Fruit fly (Drosophila melanogaster) whole organism, embryonic: ENCODE results near the gene Eo.

Experiments used
- Ada2b ChIP-seq: fragments of 200-800 bp; sonication (Bioruptor generic); IDR thresholded peaks from 2 replicates; pipeline ENCODE4 v1.3.6; 2022; ENCODE audit warnings: missing biosample characterization, missing genetic modification characterization
- Asciz ChIP-seq: fragments of 200-800 bp; sonication (Bioruptor generic); optimal IDR thresholded peaks from 2 replicates; lab custom pipeline; 2017; ENCODE audit warnings: missing biosample characterization, mild to moderate bottlenecking, missing genetic modification characterization, missing genetic modification reagents
- CG10321 ChIP-seq: fragments of 200-800 bp; sonication (Bioruptor generic); IDR thresholded peaks from 2 replicates; pipeline ENCODE4 v1.3.6; 2022; ENCODE audit warnings: missing biosample characterization, missing genetic modification characterization
- CG11456 ChIP-seq: fragments of 200-800 bp; sonication (Bioruptor generic); IDR thresholded peaks from 3 replicates; pipeline ENCODE4 v1.3.6; 2022; ENCODE audit warnings: missing biosample characterization, missing genetic modification characterization
- CG12219 ChIP-seq: fragments of 200-800 bp; sonication (Bioruptor generic); optimal IDR thresholded peaks from 3 replicates; lab custom pipeline; 2018; ENCODE audit warnings: missing biosample characterization, mild to moderate bottlenecking, missing genetic modification characterization
- CG12236 ChIP-seq: fragments of 200-800 bp; sonication (Bioruptor generic); optimal IDR thresholded peaks from 2 replicates; lab custom pipeline; 2016; ENCODE audit warnings: missing biosample characterization, missing genetic modification characterization
- CG1233 ChIP-seq: fragments of 200-800 bp; sonication (Bioruptor generic); optimal IDR thresholded peaks from 4 replicates; lab custom pipeline; 2018; ENCODE audit warnings: missing biosample characterization, mild to moderate bottlenecking, missing genetic modification characterization
- CG14014 ChIP-seq: fragments of 200-800 bp; sonication (Bioruptor generic); IDR thresholded peaks from 2 replicates; pipeline ENCODE4 v1.3.6; 2022; ENCODE audit warnings: missing biosample characterization, missing genetic modification characterization
- CG15011 ChIP-seq: fragments of 200-800 bp; sonication (Bioruptor generic); optimal IDR thresholded peaks from 3 replicates; lab custom pipeline; 2018; ENCODE audit warnings: missing biosample characterization, mild to moderate bottlenecking, missing genetic modification characterization
- CG16813 ChIP-seq: fragments of 200-800 bp; sonication (Bioruptor generic); IDR thresholded peaks from 3 replicates; pipeline ENCODE4 v1.3.6; 2022; ENCODE audit warnings: missing biosample characterization, missing genetic modification characterization; ENCODE audit not compliant: partially characterized antibody
- CG17612 ChIP-seq: fragments of 200-800 bp; sonication (Bioruptor generic); IDR thresholded peaks from 2 replicates; pipeline ENCODE4 v1.3.6; 2022; ENCODE audit warnings: missing biosample characterization, missing genetic modification characterization
- CG2678 ChIP-seq: fragments of 200-800 bp; sonication (Bioruptor generic); optimal IDR thresholded peaks from 3 replicates; lab custom pipeline; 2019; ENCODE audit warnings: missing biosample characterization, mild to moderate bottlenecking, missing genetic modification characterization, moderate library complexity
- CG31365 ChIP-seq: fragments of 200-800 bp; sonication (Bioruptor generic); optimal IDR thresholded peaks from 2 replicates; lab custom pipeline; 2018; ENCODE audit warnings: missing biosample characterization, mild to moderate bottlenecking, missing genetic modification characterization
- CG32767 ChIP-seq: fragments of 200-800 bp; sonication (Bioruptor generic); IDR thresholded peaks from 2 replicates; pipeline ENCODE4 v1.3.6; 2022; ENCODE audit warnings: missing biosample characterization, missing genetic modification characterization
- CG4404 ChIP-seq: fragments of 200-800 bp; sonication (Bioruptor generic); IDR thresholded peaks from 2 replicates; pipeline ENCODE4 v1.3.6; 2022; ENCODE audit warnings: missing biosample characterization, missing genetic modification characterization
- CG5953 ChIP-seq: fragments of 200-800 bp; sonication (Bioruptor generic); IDR thresholded peaks from 2 replicates; pipeline ENCODE4 v1.3.6; 2022; ENCODE audit warnings: missing biosample characterization, missing genetic modification characterization
- CG6791 ChIP-seq: fragments of 200-800 bp; sonication (Bioruptor generic); IDR thresholded peaks from 3 replicates; pipeline ENCODE4 v1.3.6; 2022; ENCODE audit warnings: missing biosample characterization, missing genetic modification characterization; ENCODE audit not compliant: partially characterized antibody
- CG8089 ChIP-seq: fragments of 200-800 bp; sonication (Bioruptor generic); optimal IDR thresholded peaks from 3 replicates; lab custom pipeline; 2016; ENCODE audit warnings: missing biosample characterization, missing genetic modification characterization
- CG8765 ChIP-seq: fragments of 200-800 bp; sonication (Bioruptor generic); IDR thresholded peaks from 2 replicates; pipeline ENCODE4 v1.3.6; 2022; ENCODE audit warnings: missing biosample characterization, missing genetic modification characterization
- D19A ChIP-seq: fragments of 200-800 bp; optimal IDR thresholded peaks from 3 replicates; lab custom pipeline; 2019; ENCODE audit warnings: missing biosample characterization, mild to moderate bottlenecking, missing genetic modification characterization, moderate library complexity
- Deaf1 ChIP-seq: fragments of 200-800 bp; optimal IDR thresholded peaks from 3 replicates; lab custom pipeline; 2019; ENCODE audit warnings: missing biosample characterization, mild to moderate bottlenecking, missing genetic modification characterization, moderate library complexity
- Doc2 ChIP-seq: fragments of 200-800 bp; sonication (Bioruptor generic); IDR thresholded peaks from 2 replicates; pipeline ENCODE4 v1.3.6; 2022; ENCODE audit warnings: missing biosample characterization, missing genetic modification characterization
- H15 ChIP-seq: fragments of 200-800 bp; sonication (Bioruptor generic); IDR thresholded peaks from 3 replicates; pipeline ENCODE4 v1.3.6; 2022; ENCODE audit warnings: missing biosample characterization, missing genetic modification characterization
- HHEX ChIP-seq: fragments of 200-800 bp; sonication (Bioruptor generic); optimal IDR thresholded peaks from 3 replicates; lab custom pipeline; 2017; ENCODE audit warnings: missing biosample characterization, mild to moderate bottlenecking, missing genetic modification characterization, missing genetic modification reagents
- Myb ChIP-seq: fragments of 200-800 bp; sonication (Bioruptor generic); optimal IDR thresholded peaks from 2 replicates; lab custom pipeline; 2016; ENCODE audit warnings: missing biosample characterization, missing genetic modification characterization
- NfI ChIP-seq: fragments of 200-800 bp; sonication (Bioruptor generic); optimal IDR thresholded peaks from 3 replicates; lab custom pipeline; 2018; ENCODE audit warnings: missing biosample characterization, mild to moderate bottlenecking, missing genetic modification characterization, moderate library complexity
- Optix ChIP-seq: fragments of 200-800 bp; sonication (Bioruptor generic); IDR thresholded peaks from 3 replicates; pipeline ENCODE4 v1.3.6; 2022; ENCODE audit warnings: missing biosample characterization, missing genetic modification characterization
- Pdp1 ChIP-seq, 2 experiments: fragments of 200-800 bp; sonication (Bioruptor generic); optimal IDR thresholded peaks; 3 replicates each; lab custom pipeline; 2016; ENCODE audit warnings: missing biosample characterization in 2 of 2, missing genetic modification characterization in 2 of 2, mild to moderate bottlenecking in 1 of 2, moderate library complexity in 1 of 2
- Spps ChIP-seq: fragments of 200-800 bp; sonication (Bioruptor generic); optimal IDR thresholded peaks from 2 replicates; lab custom pipeline; 2018; ENCODE audit warnings: missing biosample characterization, mild to moderate bottlenecking, missing genetic modification characterization
- Ssrp ChIP-seq: fragments of 200-800 bp; sonication (Bioruptor generic); optimal IDR thresholded peaks from 2 replicates; lab custom pipeline; 2018; ENCODE audit warnings: missing biosample characterization, mild to moderate bottlenecking, missing genetic modification characterization, moderate library complexity
- YL-1 ChIP-seq: fragments of 200-800 bp; sonication (Bioruptor generic); optimal IDR thresholded peaks from 3 replicates; lab custom pipeline; 2017; ENCODE audit warnings: missing biosample characterization, mild to moderate bottlenecking, missing genetic modification characterization
- amos ChIP-seq: fragments of 200-800 bp; sonication (Bioruptor generic); IDR thresholded peaks from 2 replicates; pipeline ENCODE4 v1.3.6; 2022; ENCODE audit warnings: missing biosample characterization, missing genetic modification characterization; ENCODE audit not compliant: partially characterized antibody
- chif ChIP-seq, 2 experiments: fragments of 200-800 bp; sonication (Bioruptor generic); optimal IDR thresholded peaks; 3 replicates each; lab custom pipeline; 2016; ENCODE audit warnings: missing biosample characterization in 2 of 2, missing genetic modification characterization in 2 of 2
- dysf ChIP-seq: fragments of 200-800 bp; sonication (Bioruptor generic); IDR thresholded peaks from 3 replicates; pipeline ENCODE4 v1.3.6; 2022; ENCODE audit warnings: missing biosample characterization, missing genetic modification characterization
- fd102C ChIP-seq: fragments of 200-800 bp; sonication (Bioruptor generic); optimal IDR thresholded peaks from 2 replicates; lab custom pipeline; 2018; ENCODE audit warnings: missing biosample characterization, mild to moderate bottlenecking, missing genetic modification characterization, moderate library complexity
- gem ChIP-seq: fragments of 200-800 bp; sonication (Bioruptor generic); optimal IDR thresholded peaks from 2 replicates; lab custom pipeline; 2019; ENCODE audit warnings: missing biosample characterization, mild to moderate bottlenecking, missing genetic modification characterization, moderate library complexity
- grn ChIP-seq: fragments of 200-800 bp; sonication (Bioruptor generic); optimal IDR thresholded peaks from 3 replicates; lab custom pipeline; 2017; ENCODE audit warnings: missing biosample characterization, missing genetic modification characterization
- hb ChIP-seq: fragments of 200-800 bp; sonication (Bioruptor generic); IDR thresholded peaks from 3 replicates; pipeline ENCODE4 v1.3.6; 2022; ENCODE audit warnings: missing biosample characterization, missing genetic modification characterization; ENCODE audit not compliant: partially characterized antibody
- klu ChIP-seq: fragments of 200-800 bp; sonication (Bioruptor generic); IDR thresholded peaks from 2 replicates; pipeline ENCODE4 v1.3.6; 2022; ENCODE audit warnings: missing biosample characterization, missing genetic modification characterization
- knrl ChIP-seq: fragments of 200-800 bp; sonication (Bioruptor generic); IDR thresholded peaks from 3 replicates; pipeline ENCODE4 v1.3.6; 2022; ENCODE audit warnings: missing biosample characterization, missing genetic modification characterization; ENCODE audit not compliant: partially characterized antibody
- lilli ChIP-seq: fragments of 200-800 bp; sonication (Bioruptor generic); optimal IDR thresholded peaks from 3 replicates; lab custom pipeline; 2016; ENCODE audit warnings: missing biosample characterization, missing genetic modification characterization
- nau ChIP-seq: fragments of 200-800 bp; sonication (Bioruptor generic); optimal IDR thresholded peaks from 3 replicates; lab custom pipeline; 2017; ENCODE audit warnings: missing biosample characterization, mild to moderate bottlenecking, missing genetic modification characterization, missing genetic modification reagents
- nmo ChIP-seq: fragments of 200-800 bp; sonication (Bioruptor generic); optimal IDR thresholded peaks from 2 replicates; lab custom pipeline; 2018; ENCODE audit warnings: missing biosample characterization, mild to moderate bottlenecking, missing genetic modification characterization, moderate library complexity
- onecut ChIP-seq: fragments of 200-800 bp; sonication (Bioruptor generic); IDR thresholded peaks from 2 replicates; pipeline ENCODE4 v1.3.6; 2022; ENCODE audit warnings: missing biosample characterization, missing genetic modification characterization
- pnt ChIP-seq: fragments of 200-800 bp; sonication (Bioruptor generic); optimal IDR thresholded peaks from 3 replicates; lab custom pipeline; 2016; ENCODE audit warnings: missing biosample characterization, missing genetic modification characterization
- repo ChIP-seq: fragments of 200-800 bp; sonication (Bioruptor generic); optimal IDR thresholded peaks from 2 replicates; lab custom pipeline; 2016; ENCODE audit warnings: missing biosample characterization, missing genetic modification characterization
- row ChIP-seq: fragments of 200-800 bp; sonication (Bioruptor generic); IDR thresholded peaks from 3 replicates; pipeline ENCODE4 v1.3.6; 2022; ENCODE audit warnings: missing biosample characterization, missing genetic modification characterization
- run ChIP-seq: fragments of 200-800 bp; sonication (Bioruptor generic); optimal IDR thresholded peaks from 3 replicates; lab custom pipeline; 2018; ENCODE audit warnings: missing biosample characterization, mild to moderate bottlenecking, missing genetic modification characterization
- schlank ChIP-seq: fragments of 200-800 bp; sonication (Bioruptor generic); optimal IDR thresholded peaks from 2 replicates; lab custom pipeline; 2018; ENCODE audit warnings: missing biosample characterization, mild to moderate bottlenecking, missing genetic modification characterization
- slbo ChIP-seq: fragments of 200-800 bp; sonication (Bioruptor generic); IDR thresholded peaks from 2 replicates; pipeline ENCODE4 v1.3.6; 2022; ENCODE audit warnings: missing biosample characterization, missing genetic modification characterization
- vnd ChIP-seq: fragments of 200-800 bp; sonication (Bioruptor generic); IDR thresholded peaks from 3 replicates; pipeline ENCODE4 v1.3.6; 2022; ENCODE audit warnings: missing biosample characterization, missing genetic modification characterization; ENCODE audit not compliant: partially characterized antibody

Eo gene

dm6 chrX:14947399-14947798, 28.8 kb upstream of the Eo start (continued):
- TF ChIP-seq dysf (0 out of 3 replicates have a peak, but pooled peaks have one; percentile 36), CG10321 (peak; percentile 83), D19A (peak; percentile 35), run (no peak), CG6791 (no peak), CG4404 (no peak), Asciz (GFP tag; lab: Kevin White, UChicago) (peak; percentile 55), fd102C (no peak), gem (tag; lab: Kevin White, UChicago) (peak; percentile 18), row (peak; percentile 56; the same call in 2 of the 3 replicates), hb (no peak), CG12219 (GFP tag; lab: Kevin White, UChicago) (peak; percentile 40), lilli (GFP tag; lab: Kevin White, UChicago) (peak; percentile 2), H15 (GFP tag; lab: Robert Waterston, UW) (0 out of 3 replicates have a peak, but pooled peaks have one; percentile 22), HHEX (GFP tag; lab: Kevin White, UChicago) (peak; percentile 77), slbo (GFP tag; lab: Robert Waterston, UW) (peak; percentile 34), CG31365 (peak; percentile 34), amos (GFP tag; lab: Robert Waterston, UW) (no peak), nau (GFP tag; lab: Kevin White, UChicago) (peak; percentile 79), CG17612 (GFP tag; lab: Robert Waterston, UW) (no peak), CG1233 (peak; percentile 64), Optix (GFP tag; lab: Robert Waterston, UW) (no peak), NfI (GFP tag; lab: Kevin White, UChicago) (peak; percentile 58), CG5953 (GFP tag; lab: Robert Waterston, UW) (peak; percentile 38; the same call in 1 of the 2 replicates), Pdp1 (GFP tag; optimal IDR thresholded peaks at IDR 0.05; lab: Kevin White, UChicago) (no peak), klu (GFP tag; lab: Robert Waterston, UW) (no peak), grn (no peak), CG15011 (GFP tag; lab: Kevin White, UChicago) (no peak), CG32767 (GFP tag; lab: Robert Waterston, UW) (no peak), CG8765 (GFP tag; lab: Robert Waterston, UW) (no peak), nmo (GFP tag; lab: Kevin White, UChicago) (no peak), Spps (tag; lab: Kevin White, UChicago) (no peak), vnd (GFP tag; lab: Robert Waterston, UW) (no peak), CG11456 (peak; percentile 55; the same call in 1 of the 3 replicates), Ssrp (no peak), chif (GFP tag; optimal IDR thresholded peaks at IDR 0.05; lab: Kevin White, UChicago) (no peak), CG2678 (tag; lab: Kevin White, UChicago) (peak; percentile 57), Doc2 (no peak), CG8089 (GFP tag; lab: Kevin White, UChicago) (no peak), repo (GFP tag; lab: Kevin White, UChicago) (no peak), Myb (no peak), onecut (GFP tag; lab: Robert Waterston, UW) (peak; percentile 58), YL-1 (GFP tag; lab: Kevin White, UChicago) (peak; percentile 29), CG14014 (peak; percentile 65; the same call in 1 of the 2 replicates), Deaf1 (tag; lab: Kevin White, UChicago) (no peak), pnt (GFP tag; lab: Kevin White, UChicago) (no peak), knrl (GFP tag; lab: Robert Waterston, UW) (no peak), CG16813 (GFP tag; lab: Robert Waterston, UW) (no peak), CG12236 (GFP tag; lab: Kevin White, UChicago) (no peak), schlank (peak; percentile 75), Ada2b (GFP tag; lab: Robert Waterston, UW) (no peak)
